Worm (Caenorhabditis elegans) whole organism, L2 larva: Measurements from ENCODE around the gene dlst-1.

Experiments used
- F13H6.1 ChIP-seq: sonication (generic microtip); optimal IDR thresholded peaks from 2 replicates; lab custom pipeline; 2016; ENCODE audit warnings: missing genetic modification characterization, missing compliant biosample characterization
- Y55F3AM.14 ChIP-seq: fragments of 200-800 bp; sonication (Bioruptor generic); optimal IDR thresholded peaks from 2 replicates; lab custom pipeline; 2018; ENCODE audit warnings: mild to moderate bottlenecking, missing genetic modification characterization, missing compliant biosample characterization
- ZK546.5 ChIP-seq: sonication (generic microtip); optimal IDR thresholded peaks from 2 replicates; lab custom pipeline; 2017; ENCODE audit warnings: missing biosample characterization, missing genetic modification characterization
- alr-1 ChIP-seq: fragments of 150-350 bp; optimal IDR thresholded peaks from 2 replicates; lab custom pipeline; 2014; ENCODE audit warnings: missing biosample characterization, missing genetic modification characterization
- aly-2 ChIP-seq: fragments of 150-350 bp; optimal IDR thresholded peaks from 2 replicates; lab custom pipeline; 2014; ENCODE audit warnings: missing biosample characterization, missing genetic modification characterization
- ama-1 ChIP-seq: fragments of 150-350 bp; optimal IDR thresholded peaks from 2 replicates; lab custom pipeline; 2018; ENCODE audit warnings: inconsistent platforms
- blmp-1 ChIP-seq: sonication (generic microtip); optimal IDR thresholded peaks from 2 replicates; lab custom pipeline; 2017; ENCODE audit warnings: missing genetic modification characterization, mild to moderate bottlenecking, missing compliant biosample characterization, antibody characterized with exemption, moderate library complexity; ENCODE audit not compliant: insufficient read depth
- ceh-82 ChIP-seq: fragments of 150-350 bp; optimal IDR thresholded peaks from 2 replicates; lab custom pipeline; 2014; ENCODE audit warnings: missing biosample characterization, missing genetic modification characterization
- crh-2 ChIP-seq: sonication (generic microtip); optimal IDR thresholded peaks from 2 replicates; lab custom pipeline; 2017; ENCODE audit warnings: missing biosample characterization, missing genetic modification characterization
- dmd-4 ChIP-seq: sonication (generic microtip); optimal IDR thresholded peaks from 2 replicates; lab custom pipeline; 2017; ENCODE audit warnings: missing biosample characterization, missing genetic modification characterization
- egl-27 ChIP-seq: sonication (generic microtip); optimal IDR thresholded peaks from 3 replicates; lab custom pipeline; 2017; ENCODE audit warnings: missing biosample characterization, missing genetic modification reagents, missing genetic modification characterization
- elt-1 ChIP-seq: fragments of 150-350 bp; optimal IDR thresholded peaks from 2 replicates; lab custom pipeline; 2014; ENCODE audit warnings: missing biosample characterization, missing genetic modification characterization
- fos-1 ChIP-seq: fragments of 150-350 bp; optimal IDR thresholded peaks from 2 replicates; lab custom pipeline; 2014; ENCODE audit warnings: missing biosample characterization, missing genetic modification characterization
- lin-11 ChIP-seq: fragments of 150-350 bp; sonication (generic microtip); optimal IDR thresholded peaks from 2 replicates; lab custom pipeline; 2014; ENCODE audit warnings: missing biosample characterization, missing genetic modification characterization, inconsistent platforms, mixed read lengths
- lin-39 ChIP-seq: fragments of 150-350 bp; optimal IDR thresholded peaks from 2 replicates; lab custom pipeline; 2014; ENCODE audit warnings: missing biosample characterization, missing genetic modification reagents, missing genetic modification characterization
- lsy-2 ChIP-seq, 2 experiments: fragments of 150-350 bp in 1 of 2; sonication (generic microtip) in 1 of 2; optimal IDR thresholded peaks; 2 replicates each; lab custom pipeline; 2014 to 2017; ENCODE audit warnings: missing biosample characterization in 2 of 2, missing genetic modification characterization in 2 of 2
- mab-5 ChIP-seq: fragments of 150-350 bp; optimal IDR thresholded peaks from 2 replicates; lab custom pipeline; 2014; ENCODE audit warnings: missing biosample characterization, missing genetic modification characterization
- mbf-1 ChIP-seq: sonication (generic microtip); optimal IDR thresholded peaks from 2 replicates; lab custom pipeline; 2017; ENCODE audit warnings: missing biosample characterization, missing genetic modification characterization
- mdl-1 ChIP-seq, 2 experiments: fragments of 150-350 bp in 1 of 2; sonication (generic microtip) in 1 of 2; optimal IDR thresholded peaks; 2 replicates each; lab custom pipeline; 2017; ENCODE audit warnings: missing biosample characterization in 2 of 2, missing genetic modification characterization in 2 of 2
- nhr-10 ChIP-seq: sonication (generic microtip); optimal IDR thresholded peaks from 2 replicates; lab custom pipeline; 2017; ENCODE audit warnings: missing biosample characterization, missing genetic modification characterization
- nhr-11 ChIP-seq: fragments of 150-350 bp; optimal IDR thresholded peaks from 2 replicates; lab custom pipeline; 2014; ENCODE audit warnings: missing biosample characterization, missing genetic modification characterization
- nhr-129 ChIP-seq: fragments of 150-350 bp; optimal IDR thresholded peaks from 2 replicates; lab custom pipeline; 2014; ENCODE audit warnings: missing biosample characterization, missing genetic modification characterization
- nhr-23 ChIP-seq: fragments of 150-350 bp; optimal IDR thresholded peaks from 2 replicates; lab custom pipeline; 2014; ENCODE audit warnings: missing biosample characterization, missing genetic modification reagents, missing genetic modification characterization
- nhr-237 ChIP-seq: fragments of 150-350 bp; optimal IDR thresholded peaks from 2 replicates; lab custom pipeline; 2014; ENCODE audit warnings: missing biosample characterization, missing genetic modification characterization
- nhr-25 ChIP-seq: fragments of 150-350 bp; sonication (generic microtip); optimal IDR thresholded peaks from 3 replicates; lab custom pipeline; 2014; ENCODE audit warnings: missing biosample characterization, missing genetic modification characterization
- nhr-6 ChIP-seq: fragments of 150-350 bp; optimal IDR thresholded peaks from 2 replicates; lab custom pipeline; 2014; ENCODE audit warnings: missing biosample characterization, missing genetic modification characterization
- nhr-77 ChIP-seq: fragments of 150-350 bp; optimal IDR thresholded peaks from 2 replicates; lab custom pipeline; 2014; ENCODE audit warnings: missing biosample characterization, missing genetic modification characterization
- sem-4 ChIP-seq: fragments of 150-350 bp; optimal IDR thresholded peaks from 2 replicates; lab custom pipeline; 2014; ENCODE audit warnings: missing biosample characterization, missing genetic modification reagents, missing genetic modification characterization
- skn-1 ChIP-seq: sonication (generic microtip); optimal IDR thresholded peaks from 2 replicates; lab custom pipeline; 2017; ENCODE audit warnings: missing biosample characterization, missing genetic modification characterization
- sma-3 ChIP-seq: sonication (generic microtip); optimal IDR thresholded peaks from 2 replicates; lab custom pipeline; 2016; ENCODE audit warnings: missing genetic modification reagents, missing genetic modification characterization, missing compliant biosample characterization
- sma-9 ChIP-seq, 2 experiments: fragments of 150-350 bp in 1 of 2; sonication (generic microtip) in 1 of 2; optimal IDR thresholded peaks; 2 replicates each; lab custom pipeline; 2014 to 2016; ENCODE audit warnings: missing genetic modification characterization in 2 of 2, mild to moderate bottlenecking in 1 of 2, missing biosample characterization in 1 of 2, missing compliant biosample characterization in 1 of 2, missing genetic modification reagents in 1 of 2, moderate library complexity in 1 of 2
- snpc-4 ChIP-seq: fragments of 150-350 bp; optimal IDR thresholded peaks from 2 replicates; lab custom pipeline; 2014; ENCODE audit warnings: missing biosample characterization, missing genetic modification characterization
- unc-39 ChIP-seq: fragments of 150-350 bp; optimal IDR thresholded peaks from 2 replicates; lab custom pipeline; 2014; ENCODE audit warnings: missing biosample characterization, missing genetic modification characterization
- zag-1 ChIP-seq: fragments of 150-350 bp; optimal IDR thresholded peaks from 2 replicates; lab custom pipeline; 2014; ENCODE audit warnings: missing biosample characterization, missing genetic modification characterization
- ztf-1 ChIP-seq: fragments of 200-800 bp; sonication (Bioruptor generic); conservative IDR thresholded peaks from 2 replicates; pipeline ENCODE4 v1.3.6; 2022; ENCODE audit warnings: missing genetic modification characterization, missing compliant biosample characterization
- ztf-11 ChIP-seq: sonication (generic microtip); optimal IDR thresholded peaks from 2 replicates; lab custom pipeline; 2017; ENCODE audit warnings: missing biosample characterization, missing genetic modification characterization

The dlst-1 gene

DNA sequence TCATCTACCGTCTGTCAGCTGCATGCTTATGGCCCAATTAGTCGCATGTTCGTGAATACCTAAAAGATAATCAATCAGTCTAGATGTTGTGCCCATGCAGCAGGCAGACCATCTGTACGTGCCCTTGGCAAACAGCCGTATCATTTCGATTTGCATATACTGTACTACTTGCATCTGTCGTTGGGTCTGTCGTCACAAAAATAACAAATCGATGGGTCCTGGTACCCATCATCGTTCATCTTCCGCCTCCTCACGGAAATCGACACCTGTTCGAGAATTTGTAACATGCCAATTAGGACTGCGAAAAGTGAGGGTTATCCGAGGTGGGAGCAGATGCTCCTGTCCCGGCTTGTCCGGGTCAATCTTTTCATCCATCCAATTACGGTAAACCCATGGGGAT is 25.6 kb downstream of the dlst-1 start:
- no peak for TF ChIP-seq lin-39
- no peak for TF ChIP-seq mdl-1 (tag; optimal IDR thresholded peaks at IDR 0.05; lab: Kevin White, UChicago)
- TF ChIP-seq sma-3 (GFP tag; lab: Kevin White, UChicago): no peak
- no peak for TF ChIP-seq sem-4
- no peak for TF ChIP-seq alr-1 (tag; lab: Kevin White, UChicago)
- TF ChIP-seq lsy-2 (tag; optimal IDR thresholded peaks at IDR 0.05; lab: Kevin White, UChicago): no peak
- no peak for TF ChIP-seq aly-2 (tag; lab: Kevin White, UChicago)
- no peak for TF ChIP-seq nhr-6 (tag; lab: Kevin White, UChicago)
- TF ChIP-seq nhr-23: no peak
- TF ChIP-seq nhr-11 (tag; lab: Kevin White, UChicago): no peak

DNA sequence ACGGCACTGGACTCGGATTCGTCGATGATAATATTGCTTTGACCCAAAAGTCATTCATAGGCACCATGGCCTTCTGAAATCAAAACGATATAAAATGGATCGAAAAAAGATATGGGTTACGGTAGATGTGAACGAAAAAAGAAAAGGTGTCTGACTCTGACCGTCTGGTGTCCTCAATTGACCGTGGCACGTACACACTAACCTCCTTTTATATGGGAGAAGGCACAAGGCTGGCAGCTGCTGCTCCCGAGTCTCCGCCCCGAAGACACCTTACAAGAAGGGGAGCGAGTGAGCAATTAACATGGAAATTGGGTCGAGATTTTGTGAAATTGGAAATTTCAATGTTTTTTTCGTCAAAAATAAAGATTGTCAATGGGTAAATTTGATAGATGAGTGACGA is 27.4 kb downstream of the dlst-1 start, which contains the start of gene egl-46:
Gene egl-46, minus strand, starts transcription at position 73 of the 400 bp plus-strand sequence.
- no peak for TF ChIP-seq mbf-1 (tag; lab: Kevin White, UChicago)

DNA sequence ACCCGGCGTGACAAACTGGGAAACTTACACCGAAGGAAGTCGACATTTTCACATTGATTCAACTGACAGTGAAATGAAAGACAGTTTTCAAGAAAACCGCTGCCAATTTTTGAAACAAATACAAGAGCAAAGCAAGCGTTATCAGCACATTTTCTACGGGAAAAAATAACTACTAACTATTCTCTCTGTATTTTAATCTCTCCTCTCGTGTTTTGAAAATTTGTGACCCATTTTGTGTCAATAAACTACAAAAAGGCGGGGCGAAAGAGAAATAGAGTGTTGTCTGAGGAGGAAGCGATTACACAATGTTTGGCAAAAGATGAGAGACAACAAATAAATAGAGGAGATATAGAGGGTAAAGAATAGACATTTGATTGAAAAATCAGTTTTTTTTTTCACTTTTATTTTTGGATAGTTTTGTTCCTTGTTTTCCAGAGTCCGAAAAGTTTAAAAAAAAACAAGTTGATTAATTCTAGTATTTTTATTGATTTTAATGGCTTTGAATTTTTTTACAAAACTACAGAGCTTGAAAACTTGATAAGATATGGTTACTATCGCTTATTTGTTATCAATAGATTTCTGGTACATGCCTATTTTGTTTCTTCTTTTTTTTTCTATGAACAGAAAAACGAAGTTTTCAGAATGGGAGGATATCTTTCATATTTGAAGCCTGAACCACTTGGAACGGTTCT is 32.6 kb downstream of the dlst-1 start, which contains the start of gene cest-34:
Gene cest-34, plus strand, starts transcription at position 642 of the 692 bp plus-strand sequence.
- TF ChIP-seq zag-1: no peak
- TF ChIP-seq fos-1 (tag; lab: Kevin White, UChicago): peak; percentile 4
- peak; percentile 19 for TF ChIP-seq sma-9 (GFP tag; optimal IDR thresholded peaks at IDR 0.05; lab: Kevin White, UChicago)
- TF ChIP-seq sma-9 (tag; optimal IDR thresholded peaks at IDR 0.05; lab: Kevin White, UChicago): no peak
- TF ChIP-seq, all 48 proteins: peak for 2

ce11 chrV:6673967-6674366 is 34.9 kb downstream of the dlst-1 start, which contains the start of gene cest-31:
Gene cest-31 (plus strand): TSS chrV:6674267.
- TF ChIP-seq Y55F3AM.14 (GFP tag; lab: Kevin White, UChicago) (no peak), lin-11 (tag; lab: Kevin White, UChicago) (no peak), nhr-77 (tag; lab: Kevin White, UChicago) (no peak), blmp-1 (tag; lab: Kevin White, UChicago) (no peak), alr-1 (tag; lab: Kevin White, UChicago) (no peak), sma-9 (GFP tag; optimal IDR thresholded peaks at IDR 0.05; lab: Kevin White, UChicago) (no peak), sma-9 (tag; optimal IDR thresholded peaks at IDR 0.05; lab: Kevin White, UChicago) (no peak), ama-1 (no peak), snpc-4 (tag; lab: Kevin White, UChicago) (no peak), nhr-11 (tag; lab: Kevin White, UChicago) (no peak), sma-3 (GFP tag; lab: Kevin White, UChicago) (no peak), ceh-82 (tag; lab: Kevin White, UChicago) (no peak), sem-4 (no peak), nhr-129 (tag; lab: Kevin White, UChicago) (no peak), unc-39 (tag; lab: Kevin White, UChicago) (no peak), dmd-4 (tag; lab: Kevin White, UChicago) (no peak)

ce11 chrV:6669520-6669919 is 39.4 kb downstream of the dlst-1 start, which contains the start of gene cest-28:
Gene cest-28 (plus strand): TSS chrV:6669820.
- no peak for TF ChIP-seq ZK546.5 (tag; lab: Kevin White, UChicago)
- no peak for TF ChIP-seq snpc-4 (tag; lab: Kevin White, UChicago)
- TF ChIP-seq nhr-237 (tag; lab: Kevin White, UChicago): no peak
- TF ChIP-seq crh-2 (tag; lab: Kevin White, UChicago): no peak
- no peak for TF ChIP-seq ztf-1 (GFP tag; lab: Robert Waterston, UW)
- TF ChIP-seq lsy-2 (tag; optimal IDR thresholded peaks at IDR 0.05; lab: Kevin White, UChicago): no peak
- TF ChIP-seq nhr-23: no peak
- no peak for TF ChIP-seq ztf-11 (tag; lab: Kevin White, UChicago)
- TF ChIP-seq ceh-82 (tag; lab: Kevin White, UChicago): no peak
- no peak for TF ChIP-seq nhr-25 (tag; lab: Kevin White, UChicago)
- no peak for TF ChIP-seq dmd-4 (tag; lab: Kevin White, UChicago)
- TF ChIP-seq F13H6.1: no peak
- TF ChIP-seq unc-39 (tag; lab: Kevin White, UChicago): no peak
- no peak for TF ChIP-seq nhr-10 (tag; lab: Kevin White, UChicago)
- no peak for TF ChIP-seq egl-27 (tag; lab: Kevin White, UChicago)
- no peak for TF ChIP-seq elt-1 (tag; lab: Kevin White, UChicago)
- TF ChIP-seq mab-5 (tag; lab: Kevin White, UChicago): no peak
- no peak for TF ChIP-seq skn-1 (tag; lab: Kevin White, UChicago)
- no peak for TF ChIP-seq blmp-1 (tag; lab: Kevin White, UChicago)
